Worm (Caenorhabditis elegans) whole organism, midembryonic: ENCODE measurements around the gene fbxb-96.

Experiments
- T22C8.4 ChIP-seq: fragments of 200-800 bp; sonication (Bioruptor generic); IDR thresholded peaks from 2 replicates; pipeline ENCODE4 v1.3.6; 2022; ENCODE audit warnings: missing genetic modification characterization, missing compliant biosample characterization
- cog-1 ChIP-seq: sonication (generic microtip); optimal IDR thresholded peaks from 2 replicates; lab custom pipeline; 2016; ENCODE audit warnings: missing genetic modification characterization, missing compliant biosample characterization
- flt-1 ChIP-seq: fragments of 200-800 bp; sonication (Bioruptor generic); IDR thresholded peaks from 2 replicates; pipeline ENCODE4 v1.3.6; 2022; ENCODE audit warnings: missing genetic modification characterization, missing compliant biosample characterization
- med-1 ChIP-seq: sonication (generic microtip); optimal IDR thresholded peaks from 2 replicates; lab custom pipeline; 2017; ENCODE audit warnings: missing genetic modification characterization, mild to moderate bottlenecking, missing compliant biosample characterization, antibody characterized with exemption, missing genetic modification reagents; ENCODE audit not compliant: insufficient read depth
- ref-1 ChIP-seq: fragments of 200-800 bp; sonication (Bioruptor generic); conservative IDR thresholded peaks from 2 replicates; pipeline ENCODE4 v1.3.6; 2022; ENCODE audit warnings: missing genetic modification reagents, missing genetic modification characterization, missing compliant biosample characterization
- tab-1 ChIP-seq: fragments of 200-800 bp; sonication (Bioruptor generic); IDR thresholded peaks from 2 replicates; pipeline ENCODE4 v1.3.6; 2022; ENCODE audit warnings: missing genetic modification characterization, missing compliant biosample characterization
- ztf-23 ChIP-seq: fragments of 200-800 bp; sonication (Bioruptor generic); IDR thresholded peaks from 2 replicates; pipeline ENCODE4 v1.3.6; 2022; ENCODE audit warnings: missing genetic modification reagents, missing genetic modification characterization, missing compliant biosample characterization
- ztf-29 ChIP-seq: fragments of 200-800 bp; sonication (Bioruptor generic); IDR thresholded peaks from 2 replicates; pipeline ENCODE4 v1.3.6; 2022; ENCODE audit warnings: missing genetic modification reagents, missing genetic modification characterization, missing compliant biosample characterization

ce11 chrII:1819944-1820570 lies 30.1 kb downstream of the fbxb-96 start, which contains the start of gene fbxc-19:
- no peak for TF ChIP-seq ref-1 (GFP tag; lab: Robert Waterston, UW)
- no peak for TF ChIP-seq tab-1 (GFP tag; lab: Robert Waterston, UW)
- TF ChIP-seq ztf-23 (GFP tag; lab: Robert Waterston, UW), result no peak
- no peak for TF ChIP-seq T22C8.4
- no peak for TF ChIP-seq med-1 (GFP tag; lab: Kevin White, UChicago)
- TF ChIP-seq cog-1, result no peak
- TF ChIP-seq flt-1, result peak; percentile 51; the same call in 1 of the 2 replicates
- no peak for TF ChIP-seq ztf-29 (GFP tag; lab: Robert Waterston, UW)
